Worm (Caenorhabditis elegans) whole organism, L2 larva: Measurements from ENCODE around the gene osm-10.

Experiments
- ZK546.5 ChIP-seq: sonication (generic microtip); optimal IDR thresholded peaks from 2 replicates; lab custom pipeline; 2017; ENCODE audit warnings: missing biosample characterization, missing genetic modification characterization
- blmp-1 ChIP-seq: sonication (generic microtip); optimal IDR thresholded peaks from 2 replicates; lab custom pipeline; 2017; ENCODE audit warnings: missing genetic modification characterization, mild to moderate bottlenecking, missing compliant biosample characterization, antibody characterized with exemption, moderate library complexity; ENCODE audit not compliant: insufficient read depth
- ceh-16 ChIP-seq: fragments of 150-350 bp; optimal IDR thresholded peaks from 2 replicates; lab custom pipeline; 2014; ENCODE audit warnings: missing biosample characterization, missing genetic modification characterization
- elt-1 ChIP-seq: fragments of 150-350 bp; optimal IDR thresholded peaks from 2 replicates; lab custom pipeline; 2014; ENCODE audit warnings: missing biosample characterization, missing genetic modification characterization
- elt-3 ChIP-seq: sonication (generic microtip); optimal IDR thresholded peaks from 2 replicates; lab custom pipeline; 2017; ENCODE audit warnings: missing biosample characterization, missing genetic modification characterization
- lin-13 ChIP-seq: fragments of 150-350 bp; optimal IDR thresholded peaks from 2 replicates; lab custom pipeline; 2014; ENCODE audit warnings: missing biosample characterization, missing genetic modification reagents, missing genetic modification characterization
- lsy-2 ChIP-seq, 2 experiments: fragments of 150-350 bp in 1 of 2; sonication (generic microtip) in 1 of 2; optimal IDR thresholded peaks; 2 replicates each; lab custom pipeline; 2014 to 2017; ENCODE audit warnings: missing biosample characterization in 2 of 2, missing genetic modification characterization in 2 of 2
- mab-5 ChIP-seq: fragments of 150-350 bp; optimal IDR thresholded peaks from 2 replicates; lab custom pipeline; 2014; ENCODE audit warnings: missing biosample characterization, missing genetic modification characterization
- mdl-1 ChIP-seq, 2 experiments: fragments of 150-350 bp in 1 of 2; sonication (generic microtip) in 1 of 2; optimal IDR thresholded peaks; 2 replicates each; lab custom pipeline; 2017; ENCODE audit warnings: missing biosample characterization in 2 of 2, missing genetic modification characterization in 2 of 2
- nhr-11 ChIP-seq: fragments of 150-350 bp; optimal IDR thresholded peaks from 2 replicates; lab custom pipeline; 2014; ENCODE audit warnings: missing biosample characterization, missing genetic modification characterization
- nhr-25 ChIP-seq: fragments of 150-350 bp; sonication (generic microtip); optimal IDR thresholded peaks from 3 replicates; lab custom pipeline; 2014; ENCODE audit warnings: missing biosample characterization, missing genetic modification characterization
- nhr-77 ChIP-seq: fragments of 150-350 bp; optimal IDR thresholded peaks from 2 replicates; lab custom pipeline; 2014; ENCODE audit warnings: missing biosample characterization, missing genetic modification characterization
- snpc-4 ChIP-seq: fragments of 150-350 bp; optimal IDR thresholded peaks from 2 replicates; lab custom pipeline; 2014; ENCODE audit warnings: missing biosample characterization, missing genetic modification characterization

ce11 chrIII:7241065-7241464 lies 2.0 kb upstream of the osm-10 start, which contains the start of gene ztf-31:
- no peak for TF ChIP-seq nhr-77 (tag; lab: Kevin White, UChicago)
- no peak for TF ChIP-seq elt-3 (tag; lab: Kevin White, UChicago)
- no peak for TF ChIP-seq nhr-11 (tag; lab: Kevin White, UChicago)
- TF ChIP-seq ZK546.5 (tag; lab: Kevin White, UChicago) = no peak
- TF ChIP-seq elt-1 (tag; lab: Kevin White, UChicago) = no peak
- TF ChIP-seq mdl-1 (tag; optimal IDR thresholded peaks at IDR 0.05; lab: Kevin White, UChicago) = no peak
- no peak for TF ChIP-seq snpc-4 (tag; lab: Kevin White, UChicago)
- TF ChIP-seq ceh-16 (tag; lab: Kevin White, UChicago) = no peak
- no peak for TF ChIP-seq mab-5 (tag; lab: Kevin White, UChicago)
- TF ChIP-seq lsy-2 (tag; optimal IDR thresholded peaks at IDR 0.05; lab: Kevin White, UChicago) = no peak
- TF ChIP-seq blmp-1 (tag; lab: Kevin White, UChicago) = no peak
- no peak for TF ChIP-seq nhr-25 (tag; lab: Kevin White, UChicago)
- TF ChIP-seq lin-13 (GFP tag; lab: Kevin White, UChicago) = no peak
